Worm (Caenorhabditis elegans) whole organism, L2 larva: ENCODE measurements around the gene srg-22.

ENCODE experiments used
- C34F6.9 ChIP-seq: fragments of 150-350 bp; optimal IDR thresholded peaks from 2 replicates; lab custom pipeline; 2014; ENCODE audit warnings: missing biosample characterization, missing genetic modification characterization
- R02D3.7 ChIP-seq: fragments of 150-350 bp; optimal IDR thresholded peaks from 2 replicates; lab custom pipeline; 2014; ENCODE audit warnings: missing biosample characterization, missing genetic modification characterization
- Y55F3AM.14 ChIP-seq: fragments of 200-800 bp; sonication (Bioruptor generic); optimal IDR thresholded peaks from 2 replicates; lab custom pipeline; 2018; ENCODE audit warnings: mild to moderate bottlenecking, missing genetic modification characterization, missing compliant biosample characterization
- ZK546.5 ChIP-seq: sonication (generic microtip); optimal IDR thresholded peaks from 2 replicates; lab custom pipeline; 2017; ENCODE audit warnings: missing biosample characterization, missing genetic modification characterization
- alr-1 ChIP-seq: fragments of 150-350 bp; optimal IDR thresholded peaks from 2 replicates; lab custom pipeline; 2014; ENCODE audit warnings: missing biosample characterization, missing genetic modification characterization
- aly-2 ChIP-seq: fragments of 150-350 bp; optimal IDR thresholded peaks from 2 replicates; lab custom pipeline; 2014; ENCODE audit warnings: missing biosample characterization, missing genetic modification characterization
- ama-1 ChIP-seq: fragments of 150-350 bp; optimal IDR thresholded peaks from 2 replicates; lab custom pipeline; 2018; ENCODE audit warnings: inconsistent platforms
- blmp-1 ChIP-seq: sonication (generic microtip); optimal IDR thresholded peaks from 2 replicates; lab custom pipeline; 2017; ENCODE audit warnings: missing genetic modification characterization, mild to moderate bottlenecking, missing compliant biosample characterization, antibody characterized with exemption, moderate library complexity; ENCODE audit not compliant: insufficient read depth
- ceh-16 ChIP-seq: fragments of 150-350 bp; optimal IDR thresholded peaks from 2 replicates; lab custom pipeline; 2014; ENCODE audit warnings: missing biosample characterization, missing genetic modification characterization
- ceh-82 ChIP-seq: fragments of 150-350 bp; optimal IDR thresholded peaks from 2 replicates; lab custom pipeline; 2014; ENCODE audit warnings: missing biosample characterization, missing genetic modification characterization
- crh-2 ChIP-seq: sonication (generic microtip); optimal IDR thresholded peaks from 2 replicates; lab custom pipeline; 2017; ENCODE audit warnings: missing biosample characterization, missing genetic modification characterization
- dmd-4 ChIP-seq: sonication (generic microtip); optimal IDR thresholded peaks from 2 replicates; lab custom pipeline; 2017; ENCODE audit warnings: missing biosample characterization, missing genetic modification characterization
- egl-27 ChIP-seq: sonication (generic microtip); optimal IDR thresholded peaks from 3 replicates; lab custom pipeline; 2017; ENCODE audit warnings: missing biosample characterization, missing genetic modification reagents, missing genetic modification characterization
- elt-1 ChIP-seq: fragments of 150-350 bp; optimal IDR thresholded peaks from 2 replicates; lab custom pipeline; 2014; ENCODE audit warnings: missing biosample characterization, missing genetic modification characterization
- fos-1 ChIP-seq: fragments of 150-350 bp; optimal IDR thresholded peaks from 2 replicates; lab custom pipeline; 2014; ENCODE audit warnings: missing biosample characterization, missing genetic modification characterization
- gmeb-1 ChIP-seq: fragments of 150-350 bp; optimal IDR thresholded peaks from 2 replicates; lab custom pipeline; 2014; ENCODE audit warnings: missing biosample characterization, missing genetic modification characterization
- lin-11 ChIP-seq: fragments of 150-350 bp; sonication (generic microtip); optimal IDR thresholded peaks from 2 replicates; lab custom pipeline; 2014; ENCODE audit warnings: missing biosample characterization, missing genetic modification characterization, inconsistent platforms, mixed read lengths
- lsy-2 ChIP-seq, 2 experiments: fragments of 150-350 bp in 1 of 2; sonication (generic microtip) in 1 of 2; optimal IDR thresholded peaks; 2 replicates each; lab custom pipeline; 2014 to 2017; ENCODE audit warnings: missing biosample characterization in 2 of 2, missing genetic modification characterization in 2 of 2
- mbf-1 ChIP-seq: sonication (generic microtip); optimal IDR thresholded peaks from 2 replicates; lab custom pipeline; 2017; ENCODE audit warnings: missing biosample characterization, missing genetic modification characterization
- mdl-1 ChIP-seq, 2 experiments: fragments of 150-350 bp in 1 of 2; sonication (generic microtip) in 1 of 2; optimal IDR thresholded peaks; 2 replicates each; lab custom pipeline; 2017; ENCODE audit warnings: missing biosample characterization in 2 of 2, missing genetic modification characterization in 2 of 2
- nhr-12 ChIP-seq: fragments of 150-350 bp; optimal IDR thresholded peaks from 2 replicates; lab custom pipeline; 2014; ENCODE audit warnings: missing biosample characterization, missing genetic modification characterization
- nhr-129 ChIP-seq: fragments of 150-350 bp; optimal IDR thresholded peaks from 2 replicates; lab custom pipeline; 2014; ENCODE audit warnings: missing biosample characterization, missing genetic modification characterization
- nhr-21 ChIP-seq: fragments of 150-350 bp; optimal IDR thresholded peaks from 2 replicates; lab custom pipeline; 2014; ENCODE audit warnings: missing biosample characterization, missing genetic modification characterization
- nhr-23 ChIP-seq: fragments of 150-350 bp; optimal IDR thresholded peaks from 2 replicates; lab custom pipeline; 2014; ENCODE audit warnings: missing biosample characterization, missing genetic modification reagents, missing genetic modification characterization
- nhr-25 ChIP-seq: fragments of 150-350 bp; sonication (generic microtip); optimal IDR thresholded peaks from 3 replicates; lab custom pipeline; 2014; ENCODE audit warnings: missing biosample characterization, missing genetic modification characterization
- peb-1 ChIP-seq: fragments of 150-350 bp; optimal IDR thresholded peaks from 2 replicates; lab custom pipeline; 2014; ENCODE audit warnings: missing biosample characterization, missing genetic modification characterization
- sma-3 ChIP-seq: sonication (generic microtip); optimal IDR thresholded peaks from 2 replicates; lab custom pipeline; 2016; ENCODE audit warnings: missing genetic modification reagents, missing genetic modification characterization, missing compliant biosample characterization
- snpc-4 ChIP-seq: fragments of 150-350 bp; optimal IDR thresholded peaks from 2 replicates; lab custom pipeline; 2014; ENCODE audit warnings: missing biosample characterization, missing genetic modification characterization
- unc-55 ChIP-seq: fragments of 150-350 bp; sonication (generic microtip); optimal IDR thresholded peaks from 3 replicates; lab custom pipeline; 2014; ENCODE audit warnings: missing biosample characterization, missing genetic modification reagents, missing genetic modification characterization
- unc-62 ChIP-seq: fragments of 150-350 bp; optimal IDR thresholded peaks from 2 replicates; lab custom pipeline; 2014; ENCODE audit warnings: missing biosample characterization, missing genetic modification reagents, missing genetic modification characterization
- zag-1 ChIP-seq: fragments of 150-350 bp; optimal IDR thresholded peaks from 2 replicates; lab custom pipeline; 2014; ENCODE audit warnings: missing biosample characterization, missing genetic modification characterization

srg-22 gene

DNA sequence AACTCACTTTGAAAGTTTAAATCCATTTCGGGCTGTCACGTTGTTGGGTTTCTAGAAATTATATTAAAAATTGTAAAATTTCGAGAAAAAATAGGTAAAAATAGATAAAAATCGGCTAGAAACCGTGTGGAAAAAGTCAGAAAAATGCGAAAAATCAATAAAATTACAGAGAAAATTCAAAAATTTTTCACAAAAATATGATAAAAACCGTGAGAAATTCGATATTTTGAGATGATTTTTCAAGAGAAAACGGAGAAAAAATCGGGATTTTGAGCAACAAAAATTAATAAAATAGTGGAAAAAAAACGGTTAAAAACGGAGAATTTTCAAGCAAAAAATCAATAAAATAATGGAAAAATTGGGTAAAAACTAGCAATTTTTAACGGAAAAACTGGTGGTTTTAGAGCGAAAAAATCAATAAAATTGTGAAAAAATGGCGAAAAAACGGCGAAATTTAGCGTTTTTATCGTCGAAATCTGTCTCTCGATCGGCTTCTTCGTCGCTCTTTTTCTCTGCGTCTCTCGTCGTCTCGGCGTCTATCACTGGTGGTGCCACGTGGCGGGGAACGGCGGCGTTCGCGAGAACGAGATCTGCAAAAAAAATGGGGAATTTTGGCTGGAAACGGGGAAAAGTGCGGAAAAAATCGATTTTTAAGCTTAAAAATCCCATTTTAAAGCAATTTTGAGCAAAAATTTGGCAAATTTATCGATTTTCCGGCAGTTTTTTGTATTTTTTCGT is 22.1 kb downstream of the srg-22 start, which contains the start of gene Y25C1A.7:
Gene Y25C1A.7 (minus strand): TSS at position 51 of the 738 bp plus-strand sequence.
- no peak for TF ChIP-seq fos-1 (tag; lab: Kevin White, UChicago)
- peak; percentile 60 for TF ChIP-seq crh-2

DNA sequence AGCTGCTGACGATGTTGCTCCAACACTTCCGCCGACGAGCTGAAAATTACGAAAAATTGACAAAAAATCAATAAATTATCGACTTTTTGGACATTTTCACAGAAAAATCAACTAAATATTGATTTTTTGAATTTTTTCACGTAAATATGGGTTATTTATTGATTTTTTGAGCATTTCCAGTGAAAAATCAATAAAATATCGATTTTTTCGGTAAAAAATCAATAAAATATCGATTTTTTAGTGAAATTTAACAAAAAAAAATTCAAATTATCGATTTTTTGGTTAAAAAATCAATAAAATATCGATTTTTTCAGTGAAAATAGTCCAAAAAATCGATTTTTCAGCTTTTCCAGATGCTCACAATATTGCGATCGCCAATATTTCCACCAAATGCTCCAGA is 23.1 kb downstream of the srg-22 start:
- no peak for TF ChIP-seq ZK546.5
- TF ChIP-seq nhr-12 (tag; lab: Kevin White, UChicago): no peak
- no peak for TF ChIP-seq nhr-23 (tag; lab: Kevin White, UChicago)
- no peak for TF ChIP-seq nhr-21 (tag; lab: Kevin White, UChicago)
- TF ChIP-seq R02D3.7 (tag; lab: Kevin White, UChicago): no peak
- TF ChIP-seq lin-11 (tag; lab: Kevin White, UChicago): no peak
- no peak for TF ChIP-seq gmeb-1
- no peak for TF ChIP-seq ceh-82 (tag; lab: Kevin White, UChicago)
- no peak for TF ChIP-seq mbf-1
- TF ChIP-seq peb-1 (tag; lab: Kevin White, UChicago): no peak

ce11 chrII:3068646-3069045 is 24.6 kb downstream of the srg-22 start:
- TF ChIP-seq ama-1 (lab: Kevin White, UChicago) (no peak), R02D3.7 (tag; lab: Kevin White, UChicago) (no peak), snpc-4 (tag; lab: Kevin White, UChicago) (no peak), mdl-1 (tag; optimal IDR thresholded peaks at IDR 0.05; lab: Kevin White, UChicago) (no peak), blmp-1 (tag; lab: Kevin White, UChicago) (no peak), egl-27 (tag; lab: Kevin White, UChicago) (no peak)
- TF ChIP-seq, all 48 proteins: peak for 0

- no peak for TF ChIP-seq aly-2 (tag; lab: Kevin White, UChicago)
- TF ChIP-seq nhr-25 (tag; lab: Kevin White, UChicago): no peak
- no peak for TF ChIP-seq nhr-129 (tag; lab: Kevin White, UChicago)
- no peak for TF ChIP-seq lin-11 (tag; lab: Kevin White, UChicago)
- no peak for TF ChIP-seq alr-1 (tag; lab: Kevin White, UChicago)
- TF ChIP-seq egl-27 (tag; lab: Kevin White, UChicago): no peak
- TF ChIP-seq sma-3 (GFP tag; lab: Kevin White, UChicago): no peak
- no peak for TF ChIP-seq dmd-4 (tag; lab: Kevin White, UChicago)
Measured at ce11 chrII:3067896-3068295, 25.4 kb downstream of the srg-22 start.

ce11 chrII:3067447-3067846 is 25.8 kb downstream of the srg-22 start:
- TF ChIP-seq lsy-2 (tag; optimal IDR thresholded peaks at IDR 0.05; lab: Kevin White, UChicago): no peak
- no peak for TF ChIP-seq gmeb-1
- no peak for TF ChIP-seq unc-55
- TF ChIP-seq dmd-4 (tag; lab: Kevin White, UChicago): no peak
- no peak for TF ChIP-seq sma-3 (GFP tag; lab: Kevin White, UChicago)
- no peak for TF ChIP-seq Y55F3AM.14 (GFP tag; lab: Kevin White, UChicago)
- no peak for TF ChIP-seq R02D3.7 (tag; lab: Kevin White, UChicago)
- no peak for TF ChIP-seq unc-62 (GFP tag; lab: Kevin White, UChicago)
- no peak for TF ChIP-seq ceh-82 (tag; lab: Kevin White, UChicago)
- TF ChIP-seq lin-11 (tag; lab: Kevin White, UChicago): no peak
- no peak for TF ChIP-seq ceh-16
- TF ChIP-seq elt-1 (tag; lab: Kevin White, UChicago): no peak

- TF ChIP-seq C34F6.9 (tag; lab: Kevin White, UChicago) (no peak), dmd-4 (tag; lab: Kevin White, UChicago) (no peak), blmp-1 (tag; lab: Kevin White, UChicago) (no peak), crh-2 (no peak), zag-1 (no peak), ceh-82 (tag; lab: Kevin White, UChicago) (no peak), sma-3 (GFP tag; lab: Kevin White, UChicago) (no peak), aly-2 (tag; lab: Kevin White, UChicago) (no peak), fos-1 (tag; lab: Kevin White, UChicago) (no peak)
- TF ChIP-seq, all 48 proteins: peak for 0
Measured at ce11 chrII:3066401-3066800, 26.9 kb downstream of the srg-22 start.
